Worm (Caenorhabditis elegans) whole organism, L1 larva: ENCODE data around the gene sru-13.
A peak's percentile ranks its signal among the peaks of the same experiment; 100 is the strongest.

Experiments
- aha-1 ChIP-seq: fragments of 150-350 bp; optimal IDR thresholded peaks from 2 replicates; lab custom pipeline; 2014; ENCODE audit warnings: missing biosample characterization, missing genetic modification characterization
- alr-1 ChIP-seq: fragments of 200-800 bp; sonication (Bioruptor generic); optimal IDR thresholded peaks from 2 replicates; lab custom pipeline; 2018; ENCODE audit warnings: borderline replicate concordance, mild to moderate bottlenecking, missing genetic modification characterization, missing compliant biosample characterization
- ama-1 ChIP-seq: fragments of 150-350 bp; optimal IDR thresholded peaks from 2 replicates; lab custom pipeline; 2014
- blmp-1 ChIP-seq: fragments of 150-350 bp; optimal IDR thresholded peaks from 2 replicates; lab custom pipeline; 2014; ENCODE audit warnings: missing biosample characterization, missing genetic modification characterization
- ceh-8 ChIP-seq: fragments of 200-800 bp; sonication (Bioruptor generic); optimal IDR thresholded peaks from 2 replicates; lab custom pipeline; 2018; ENCODE audit warnings: mild to moderate bottlenecking, missing genetic modification characterization, moderate library complexity, missing compliant biosample characterization
- ceh-82 ChIP-seq, 3 experiments: fragments of 150-350 bp in 1 of 3; sonication (generic microtip) in 2 of 3; optimal IDR thresholded peaks; 2 replicates each; lab custom pipeline; 2014 to 2017; ENCODE audit warnings: missing biosample characterization in 3 of 3, missing genetic modification characterization in 3 of 3
- ceh-88 ChIP-seq: fragments of 200-800 bp; sonication (Bioruptor generic); IDR thresholded peaks from 2 replicates; pipeline ENCODE4 v1.3.6; 2022; ENCODE audit warnings: missing genetic modification characterization, missing compliant biosample characterization
- ces-1 ChIP-seq: fragments of 150-350 bp; optimal IDR thresholded peaks from 2 replicates; lab custom pipeline; 2014; ENCODE audit warnings: missing biosample characterization, missing genetic modification reagents, missing genetic modification characterization
- efl-1 ChIP-seq, 4 experiments: fragments of 150-350 bp; optimal IDR thresholded peaks in 3 of 4; peaks in 1 of 4; 1 replicate in 1 of 4; 2 replicates in 3 of 4; lab custom pipeline; 2014; ENCODE audit warnings: missing biosample characterization in 2 of 4, missing genetic modification characterization in 2 of 4, missing genetic modification reagents in 2 of 4
- efl-3 ChIP-seq: fragments of 200-800 bp; sonication (Bioruptor generic); optimal IDR thresholded peaks from 2 replicates; lab custom pipeline; 2018; ENCODE audit warnings: mild to moderate bottlenecking, missing genetic modification characterization, missing compliant biosample characterization
- egl-13 ChIP-seq: sonication (generic microtip); optimal IDR thresholded peaks from 2 replicates; lab custom pipeline; 2016; ENCODE audit warnings: missing genotype, missing genetic modification reagents, missing genetic modification characterization, missing compliant biosample characterization
- egl-27 ChIP-seq, 2 experiments: fragments of 150-350 bp in 1 of 2; sonication (generic microtip); optimal IDR thresholded peaks; 3 replicates each; lab custom pipeline; 2017 to 2018; ENCODE audit warnings: missing biosample characterization in 2 of 2, missing genetic modification characterization in 2 of 2, missing genetic modification reagents in 2 of 2
- ets-5 ChIP-seq: fragments of 200-800 bp; sonication (Bioruptor generic); IDR thresholded peaks from 2 replicates; pipeline ENCODE4 v1.3.6; 2022; ENCODE audit warnings: missing genetic modification characterization, missing compliant biosample characterization
- fkh-10 ChIP-seq: sonication (generic microtip); optimal IDR thresholded peaks from 2 replicates; lab custom pipeline; 2017; ENCODE audit warnings: missing biosample characterization, missing genetic modification reagents, missing genetic modification characterization
- fkh-4 ChIP-seq: sonication (generic microtip); optimal IDR thresholded peaks from 2 replicates; lab custom pipeline; 2016; ENCODE audit warnings: missing compliant biosample characterization, missing genetic modification characterization, borderline replicate concordance
- fos-1 ChIP-seq: fragments of 150-350 bp; optimal IDR thresholded peaks from 2 replicates; lab custom pipeline; 2014; ENCODE audit warnings: missing biosample characterization, missing genetic modification characterization
- hlh-17 ChIP-seq: fragments of 200-800 bp; sonication (Bioruptor generic); optimal IDR thresholded peaks from 2 replicates; lab custom pipeline; 2018; ENCODE audit warnings: missing genetic modification characterization, mild to moderate bottlenecking, missing compliant biosample characterization, moderate library complexity, borderline replicate concordance
- lin-14 ChIP-seq: fragments of 200-800 bp; sonication (Bioruptor generic); optimal IDR thresholded peaks from 2 replicates; lab custom pipeline; 2018; ENCODE audit warnings: mild to moderate bottlenecking, missing genetic modification characterization, moderate library complexity, missing compliant biosample characterization
- lin-35 ChIP-seq, 2 experiments: fragments of 150-350 bp; optimal IDR thresholded peaks; 2 replicates each; lab custom pipeline; 2014; ENCODE audit warnings: missing biosample characterization in 2 of 2, missing genetic modification characterization in 2 of 2, missing genetic modification reagents in 2 of 2
- lin-39 ChIP-seq: fragments of 150-350 bp; optimal IDR thresholded peaks from 2 replicates; lab custom pipeline; 2014; ENCODE audit warnings: missing biosample characterization, missing genetic modification reagents, missing genetic modification characterization
- lir-3 ChIP-seq: sonication (generic microtip); optimal IDR thresholded peaks from 2 replicates; lab custom pipeline; 2016; ENCODE audit warnings: mild to moderate bottlenecking, missing genetic modification characterization, moderate library complexity, missing compliant biosample characterization; ENCODE audit not compliant: poor library complexity
- lsy-2 ChIP-seq, 2 experiments: fragments of 150-350 bp; optimal IDR thresholded peaks; 2 replicates each; lab custom pipeline; 2014; ENCODE audit warnings: missing biosample characterization in 2 of 2, missing genetic modification characterization in 2 of 2
- mdl-1 ChIP-seq, 2 experiments: fragments of 150-350 bp; optimal IDR thresholded peaks; 2 replicates each; lab custom pipeline; 2014 to 2017; ENCODE audit warnings: missing biosample characterization in 2 of 2, missing genetic modification characterization in 2 of 2, inconsistent platforms in 1 of 2
- mef-2 ChIP-seq: fragments of 150-350 bp; optimal IDR thresholded peaks from 2 replicates; lab custom pipeline; 2014; ENCODE audit warnings: missing biosample characterization, missing genetic modification characterization
- mep-1 ChIP-seq: fragments of 150-350 bp; optimal IDR thresholded peaks from 2 replicates; lab custom pipeline; 2014; ENCODE audit warnings: missing biosample characterization, missing genetic modification characterization
- nhr-11 ChIP-seq: fragments of 150-350 bp; optimal IDR thresholded peaks from 2 replicates; lab custom pipeline; 2014; ENCODE audit warnings: missing biosample characterization, missing genetic modification characterization
- nhr-19 ChIP-seq: fragments of 200-800 bp; sonication (Bioruptor generic); conservative IDR thresholded peaks from 2 replicates; pipeline ENCODE4 v1.3.6; 2022; ENCODE audit warnings: missing genetic modification characterization, missing compliant biosample characterization
- nhr-71 ChIP-seq: sonication (generic microtip); optimal IDR thresholded peaks from 2 replicates; lab custom pipeline; 2016; ENCODE audit warnings: mild to moderate bottlenecking, missing genetic modification characterization, moderate library complexity, missing compliant biosample characterization
- nhr-76 ChIP-seq: sonication (generic microtip); optimal IDR thresholded peaks from 2 replicates; lab custom pipeline; 2017; ENCODE audit warnings: missing biosample characterization, missing genetic modification characterization
- nhr-77 ChIP-seq: fragments of 150-350 bp; optimal IDR thresholded peaks from 2 replicates; lab custom pipeline; 2014; ENCODE audit warnings: missing biosample characterization, missing genetic modification characterization
- nhr-84 ChIP-seq: sonication (generic microtip); optimal IDR thresholded peaks from 2 replicates; lab custom pipeline; 2017; ENCODE audit warnings: missing biosample characterization, missing genetic modification characterization
- nhr-85 ChIP-seq: sonication (generic microtip); peaks from one replicate; lab custom pipeline; 2016; ENCODE audit warnings: missing genetic modification characterization, inconsistent platforms, missing compliant biosample characterization
- pag-3 ChIP-seq: sonication (generic microtip); optimal IDR thresholded peaks from 2 replicates; lab custom pipeline; 2017; ENCODE audit warnings: missing genetic modification characterization, mild to moderate bottlenecking, missing compliant biosample characterization, antibody characterized with exemption, borderline replicate concordance; ENCODE audit not compliant: insufficient read depth
- pax-3 ChIP-seq: fragments of 200-800 bp; sonication (Bioruptor generic); optimal IDR thresholded peaks from 2 replicates; lab custom pipeline; 2018; ENCODE audit warnings: mild to moderate bottlenecking, missing genetic modification characterization, moderate library complexity, missing compliant biosample characterization
- pqm-1 ChIP-seq: sonication (generic microtip); optimal IDR thresholded peaks from 3 replicates; lab custom pipeline; 2017; ENCODE audit warnings: missing biosample characterization, missing genetic modification characterization
- rnt-1 ChIP-seq: sonication (generic microtip); optimal IDR thresholded peaks from 2 replicates; lab custom pipeline; 2016; ENCODE audit warnings: mild to moderate bottlenecking, missing genetic modification characterization, moderate library complexity, missing compliant biosample characterization
- snpc-4 ChIP-seq: fragments of 150-350 bp; optimal IDR thresholded peaks from 2 replicates; lab custom pipeline; 2014; ENCODE audit warnings: missing biosample characterization, missing genetic modification characterization
- sox-4 ChIP-seq: sonication (generic microtip); optimal IDR thresholded peaks from 2 replicates; lab custom pipeline; 2016; ENCODE audit warnings: missing genetic modification characterization, missing compliant biosample characterization
- swsn-7 ChIP-seq: sonication (generic microtip); optimal IDR thresholded peaks from 2 replicates; lab custom pipeline; 2016; ENCODE audit warnings: missing genetic modification characterization, missing compliant biosample characterization
- tlp-1 ChIP-seq: fragments of 150-350 bp; optimal IDR thresholded peaks from 2 replicates; lab custom pipeline; 2014; ENCODE audit warnings: missing biosample characterization, missing genetic modification characterization
- ztf-4 ChIP-seq: fragments of 150-350 bp; optimal IDR thresholded peaks from 2 replicates; lab custom pipeline; 2014; ENCODE audit warnings: missing biosample characterization, missing genetic modification characterization

The sru-13 gene

DNA sequence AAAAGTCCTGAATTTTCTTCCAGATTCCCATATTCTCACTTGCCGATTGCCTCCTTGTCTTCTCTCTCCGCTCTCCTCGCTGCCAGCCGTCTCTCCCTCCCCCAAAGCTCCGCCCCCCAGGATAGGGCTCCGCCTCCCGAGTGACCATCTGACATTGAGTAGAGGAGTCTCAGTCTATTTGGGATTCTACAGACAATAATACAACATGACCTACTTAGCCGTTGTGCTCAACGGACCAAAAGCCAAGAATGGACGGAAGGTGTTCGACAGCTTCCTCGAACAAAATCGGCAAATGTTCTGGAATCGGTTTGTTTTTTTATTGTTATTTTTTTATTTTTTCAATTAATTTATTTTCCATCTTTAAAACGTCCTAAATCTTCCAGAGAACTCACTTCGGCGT, 19.6 kb upstream of the sru-13 start, which contains the start of gene ham-1:
Gene ham-1 (plus strand): TSS at position 173 of the 400 bp plus-strand sequence.
- TF ChIP-seq mef-2 (tag; lab: Kevin White, UChicago) (no peak), nhr-76 (tag; lab: Kevin White, UChicago) (no peak), pag-3 (tag; lab: Kevin White, UChicago) (no peak), ceh-82 (tag; optimal IDR thresholded peaks at IDR 0.05; lab: Kevin White, UChicago) (no peak), ces-1 (GFP tag; lab: Kevin White, UChicago) (no peak), lir-3 (no peak), pqm-1 (tag; lab: Kevin White, UChicago) (no peak), lin-39 (tag; lab: Kevin White, UChicago) (no peak), rnt-1 (tag; lab: Kevin White, UChicago) (no peak), mep-1 (tag; lab: Kevin White, UChicago) (no peak), nhr-77 (tag; lab: Kevin White, UChicago) (no peak), ztf-4 (tag; lab: Kevin White, UChicago) (no peak), ets-5 (no peak), sox-4 (tag; lab: Kevin White, UChicago) (no peak), blmp-1 (no peak), nhr-71 (tag; lab: Kevin White, UChicago) (no peak)

DNA sequence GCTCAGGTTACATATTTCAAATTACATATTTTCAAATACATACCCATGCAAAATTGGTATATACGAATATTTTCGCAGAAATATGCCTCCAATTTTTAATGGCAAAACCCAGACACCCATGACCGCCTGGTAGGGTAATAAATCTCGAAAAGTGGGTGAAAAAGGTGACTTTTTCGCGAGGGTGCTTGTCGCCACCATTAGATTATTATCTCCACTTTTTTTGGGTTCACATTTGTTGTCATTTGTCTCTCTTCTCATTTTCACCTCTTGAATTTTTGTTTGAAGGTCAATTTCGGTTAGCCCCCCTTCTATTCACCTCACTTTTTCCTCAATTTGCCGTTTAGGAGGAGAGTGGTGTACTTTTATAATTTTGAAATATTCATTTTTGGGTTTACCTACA, 17.8 kb upstream of the sru-13 start:
- TF ChIP-seq lin-14 (GFP tag; lab: Kevin White, UChicago) = peak; percentile 13
- peak; percentile 84 for TF ChIP-seq nhr-85 (tag; lab: Kevin White, UChicago)
- TF ChIP-seq blmp-1 = peak; percentile 13
- no peak for TF ChIP-seq nhr-84

DNA sequence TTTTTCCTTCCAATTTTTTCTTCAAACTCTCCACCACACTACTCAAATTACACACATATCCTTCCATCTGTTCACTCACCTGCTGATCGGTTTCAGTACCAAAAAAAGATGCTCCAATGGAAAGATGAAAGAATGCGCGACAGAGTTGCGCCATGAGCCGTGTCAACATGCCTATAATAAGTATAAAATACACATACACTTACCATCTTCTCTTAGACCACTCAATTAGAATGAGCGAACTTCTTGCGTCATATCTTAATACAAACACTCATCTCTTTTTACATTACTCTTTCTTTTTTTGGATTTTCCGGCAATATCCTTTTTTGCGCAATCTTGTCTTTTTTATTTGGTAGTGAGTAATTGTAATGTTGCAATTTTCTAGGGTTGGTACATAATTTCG, 15.3 kb upstream of the sru-13 start:
- TF ChIP-seq lir-3 (no peak), aha-1 (tag; lab: Kevin White, UChicago) (no peak), pax-3 (no peak), egl-27 (tag; optimal IDR thresholded peaks at IDR 0.05; lab: Kevin White, UChicago) (no peak), mdl-1 (tag; optimal IDR thresholded peaks at IDR 0.05; lab: Kevin White, UChicago) (no peak), alr-1 (tag; lab: Kevin White, UChicago) (no peak), pqm-1 (tag; lab: Kevin White, UChicago) (no peak), fkh-10 (GFP tag; lab: Kevin White, UChicago) (no peak), fkh-4 (no peak), ceh-8 (no peak), hlh-17 (GFP tag; lab: Kevin White, UChicago) (no peak), tlp-1 (tag; lab: Kevin White, UChicago) (no peak), swsn-7 (tag; lab: Kevin White, UChicago) (no peak), pag-3 (tag; lab: Kevin White, UChicago) (no peak), ceh-82 (tag; optimal IDR thresholded peaks at IDR 0.05; lab: Kevin White, UChicago) (no peak), lin-35 (GFP tag; optimal IDR thresholded peaks at IDR 0.05; lab: Kevin White, UChicago) (no peak), lsy-2 (tag; optimal IDR thresholded peaks at IDR 0.05; lab: Kevin White, UChicago) (no peak), ama-1 (no peak)
- TF ChIP-seq, all 84 proteins: peak for 0

DNA sequence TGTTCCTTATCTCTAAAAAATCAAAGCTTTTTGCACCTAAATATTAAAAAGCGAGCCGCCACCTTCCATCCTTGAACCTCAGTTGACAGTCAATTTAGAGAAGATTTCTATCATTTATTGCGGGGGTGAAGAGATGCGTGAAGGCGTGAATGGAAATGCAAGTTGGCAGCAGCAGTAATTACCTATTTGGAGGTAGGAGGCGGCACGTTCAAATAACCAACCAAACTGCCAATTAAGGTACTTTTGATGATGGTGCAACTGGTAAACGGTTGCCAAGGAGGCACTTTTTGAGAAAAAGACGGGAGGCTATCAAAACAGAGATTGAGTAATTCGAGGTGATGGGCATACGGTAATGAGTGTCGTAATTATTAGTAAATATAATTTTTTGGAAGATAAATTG, 13.9 kb upstream of the sru-13 start:
- no peak for TF ChIP-seq egl-13 (tag; lab: Kevin White, UChicago)
- TF ChIP-seq lir-3 = no peak
- no peak for TF ChIP-seq efl-3 (GFP tag; lab: Kevin White, UChicago)
- no peak for TF ChIP-seq snpc-4 (tag; lab: Kevin White, UChicago)
- TF ChIP-seq ceh-88 (GFP tag; lab: Robert Waterston, UW) = no peak
- TF ChIP-seq hlh-17 (GFP tag; lab: Kevin White, UChicago) = no peak
- TF ChIP-seq ets-5 = no peak
- no peak for TF ChIP-seq lin-39 (tag; lab: Kevin White, UChicago)
- TF ChIP-seq efl-1 (optimal IDR thresholded peaks at IDR 0.05; lab: Kevin White, UChicago) = no peak
- no peak for TF ChIP-seq efl-1 (GFP tag; optimal IDR thresholded peaks at IDR 0.05 in 1 of 2; lab: Kevin White, UChicago)
- TF ChIP-seq fos-1 (tag; lab: Kevin White, UChicago) = no peak
- no peak for TF ChIP-seq fkh-4
- no peak for TF ChIP-seq nhr-19 (GFP tag; lab: Robert Waterston, UW)
- TF ChIP-seq nhr-11 (tag; lab: Kevin White, UChicago) = no peak
